Fruit fly (Drosophila melanogaster): ENCODE measurements around the gene comm.

comm gene

dm6 chr3L:15715788-15716503 lies 12.3 kb downstream of the comm start, which contains the start of gene CG42571:
Gene CG42571, plus strand, starts transcription at chr3L:15716453.
- TF ChIP-seq fkh (GFP tag; optimal IDR thresholded peaks at IDR 0.05) (peak; percentile 89), lz (GFP tag; optimal IDR thresholded peaks at IDR 0.05) (no peak), pdm3 (GFP tag; optimal IDR thresholded peaks at IDR 0.05) (no peak)

- no peak for TF ChIP-seq CG6163 (GFP tag; IDR thresholded peaks at IDR 0.05)
- no peak for TF ChIP-seq topi (GFP tag; optimal IDR thresholded peaks at IDR 0.05)
- TF ChIP-seq Gug (GFP tag; IDR thresholded peaks at IDR 0.05) = no peak
- TF ChIP-seq fkh (GFP tag; optimal IDR thresholded peaks at IDR 0.05) = peak; percentile 93
- TF ChIP-seq CG9139 (GFP tag; optimal IDR thresholded peaks at IDR 0.05) = no peak
Observed at dm6 chr3L:15713932-15714492, 14.2 kb downstream of the comm start.

dm6 chr3L:15712063-15712462 lies 16.2 kb downstream of the comm start:
- TF ChIP-seq CG31627 (GFP tag; optimal IDR thresholded peaks at IDR 0.05) = no peak
- TF ChIP-seq OdsH (GFP tag; optimal IDR thresholded peaks at IDR 0.05) = no peak

dm6 chr3L:15711164-15711563 lies 17.1 kb downstream of the comm start:
- TF ChIP-seq dac (GFP tag; optimal IDR thresholded peaks at IDR 0.05) = no peak
- no peak for TF ChIP-seq fkh (GFP tag; optimal IDR thresholded peaks at IDR 0.05)
- no peak for TF ChIP-seq Eip75B (GFP tag; optimal IDR thresholded peaks at IDR 0.05)
- TF ChIP-seq Hr4 (GFP tag; optimal IDR thresholded peaks at IDR 0.05) = no peak
- no peak for TF ChIP-seq eg (GFP tag; IDR thresholded peaks at IDR 0.05)
- no peak for TF ChIP-seq CG8119 (GFP tag; IDR thresholded peaks at IDR 0.05)
- no peak for TF ChIP-seq Eip93F (GFP tag; optimal IDR thresholded peaks at IDR 0.05)
- no peak for TF ChIP-seq Gug (GFP tag; IDR thresholded peaks at IDR 0.05)
- no peak for TF ChIP-seq Blimp-1 (GFP tag; optimal IDR thresholded peaks at IDR 0.05)
- TF ChIP-seq CG10631 (GFP tag; optimal IDR thresholded peaks at IDR 0.05) = no peak
- no peak for TF ChIP-seq fd85E (GFP tag; optimal IDR thresholded peaks at IDR 0.05)
- TF ChIP-seq CG3032 (tag; optimal IDR thresholded peaks at IDR 0.05) = no peak
- no peak for TF ChIP-seq achi (GFP tag; optimal IDR thresholded peaks at IDR 0.05)
- no peak for TF ChIP-seq CG6276 (GFP tag; optimal IDR thresholded peaks at IDR 0.05)

dm6 chr3L:15710125-15710524 lies 18.1 kb downstream of the comm start:
- TF ChIP-seq CG8119 (GFP tag; IDR thresholded peaks at IDR 0.05) (no peak), vri (GFP tag; optimal IDR thresholded peaks at IDR 0.05) (no peak), CG6163 (GFP tag; IDR thresholded peaks at IDR 0.05) (no peak), Hr38 (GFP tag; optimal IDR thresholded peaks at IDR 0.05) (no peak)

dm6 chr3L:15708579-15708978 lies 19.7 kb downstream of the comm start:
- TF ChIP-seq Hr4 (GFP tag; optimal IDR thresholded peaks at IDR 0.05) (peak; percentile 60), Eip78C (GFP tag) (peak; percentile 69), ss (GFP tag; optimal IDR thresholded peaks at IDR 0.05) (no peak), CG6276 (GFP tag; optimal IDR thresholded peaks at IDR 0.05) (peak; percentile 82), svp (GFP tag) (no peak), net (GFP tag; optimal IDR thresholded peaks at IDR 0.05) (peak; percentile 35), CG3919 (GFP tag; optimal IDR thresholded peaks at IDR 0.05) (peak; percentile 16), CG4318 (GFP tag; optimal IDR thresholded peaks at IDR 0.05) (peak; percentile 61), Ets96B (tag; optimal IDR thresholded peaks at IDR 0.05) (no peak), Lpt (GFP tag; optimal IDR thresholded peaks at IDR 0.05) (peak; percentile 37), CG11902 (GFP tag; optimal IDR thresholded peaks at IDR 0.05) (no peak), CG8119 (GFP tag; IDR thresholded peaks at IDR 0.05) (peak; percentile 64; the same call in 2 of the 3 replicates), CG11294 (GFP tag; IDR thresholded peaks at IDR 0.05) (peak; percentile 57; the same call in 1 of the 2 replicates), salr (GFP tag; optimal IDR thresholded peaks at IDR 0.05) (peak in 1 of 2 experiments; percentile 28), CG15336 (GFP tag; IDR thresholded peaks at IDR 0.05) (peak; percentile 72), CG6163 (GFP tag; IDR thresholded peaks at IDR 0.05) (peak; percentile 54; the same call in 1 of the 3 replicates), pdm3 (GFP tag; optimal IDR thresholded peaks at IDR 0.05) (peak; percentile 30), achi (GFP tag; optimal IDR thresholded peaks at IDR 0.05) (peak; percentile 31), eg (GFP tag; IDR thresholded peaks at IDR 0.05) (peak; percentile 79), dac (GFP tag; optimal IDR thresholded peaks at IDR 0.05) (peak; percentile 31), CG32006 (GFP tag; optimal IDR thresholded peaks at IDR 0.05) (peak; percentile 85), CG9139 (GFP tag; optimal IDR thresholded peaks at IDR 0.05) (no peak), Ets21C (GFP tag; optimal IDR thresholded peaks at IDR 0.05) (no peak), CG10631 (GFP tag; optimal IDR thresholded peaks at IDR 0.05) (peak; percentile 20), OdsH (GFP tag; optimal IDR thresholded peaks at IDR 0.05) (peak; percentile 49), Gug (GFP tag; IDR thresholded peaks at IDR 0.05) (peak; percentile 47)
